Worm (Caenorhabditis elegans) whole organism, mixed stage, embryonic: ENCODE measurements around the gene ZK721.3.

Experiments
- M03D4.4 ChIP-seq: sonication (generic microtip); optimal IDR thresholded peaks from 2 replicates; lab custom pipeline; 2017; ENCODE audit warnings: mild to moderate bottlenecking, missing genetic modification characterization, missing compliant biosample characterization
- bed-3 ChIP-seq: fragments of 200-800 bp; sonication (Bioruptor generic); optimal IDR thresholded peaks from 3 replicates; lab custom pipeline; 2018; ENCODE audit warnings: mild to moderate bottlenecking, missing genetic modification characterization, moderate library complexity, missing compliant biosample characterization
- blmp-1 ChIP-seq: fragments of 150-350 bp; optimal IDR thresholded peaks from 2 replicates; lab custom pipeline; 2014; ENCODE audit warnings: missing biosample characterization, missing genetic modification characterization
- ceh-39 ChIP-seq: fragments of 150-350 bp; optimal IDR thresholded peaks from 2 replicates; lab custom pipeline; 2014; ENCODE audit warnings: missing biosample characterization, missing genetic modification characterization
- ceh-43 ChIP-seq: fragments of 200-800 bp; sonication (Bioruptor generic); optimal IDR thresholded peaks from 2 replicates; lab custom pipeline; 2018; ENCODE audit warnings: mild to moderate bottlenecking, missing genetic modification characterization, moderate library complexity, missing compliant biosample characterization
- ceh-83 ChIP-seq: fragments of 200-800 bp; sonication (Bioruptor generic); optimal IDR thresholded peaks from 2 replicates; lab custom pipeline; 2018; ENCODE audit warnings: mild to moderate bottlenecking, missing genetic modification characterization, missing compliant biosample characterization
- ces-1 ChIP-seq: fragments of 150-350 bp; optimal IDR thresholded peaks from 2 replicates; lab custom pipeline; 2014; ENCODE audit warnings: missing biosample characterization, missing genetic modification reagents, missing genetic modification characterization
- cnd-1 ChIP-seq: fragments of 200-800 bp; sonication (Bioruptor generic); optimal IDR thresholded peaks from 2 replicates; lab custom pipeline; 2018; ENCODE audit warnings: mild to moderate bottlenecking, missing genetic modification characterization, missing compliant biosample characterization
- drap-1 ChIP-seq: fragments of 200-800 bp; sonication (Bioruptor generic); optimal IDR thresholded peaks from 3 replicates; lab custom pipeline; 2018; ENCODE audit warnings: mild to moderate bottlenecking, missing genetic modification characterization, missing compliant biosample characterization
- elt-1 ChIP-seq: sonication (generic microtip); optimal IDR thresholded peaks from 2 replicates; lab custom pipeline; 2017; ENCODE audit warnings: missing genetic modification characterization, mild to moderate bottlenecking, missing compliant biosample characterization, antibody characterized with exemption, moderate library complexity, borderline replicate concordance; ENCODE audit not compliant: insufficient read depth
- elt-3 ChIP-seq: fragments of 150-350 bp; optimal IDR thresholded peaks from 2 replicates; lab custom pipeline; 2014; ENCODE audit warnings: missing biosample characterization, missing genetic modification characterization
- flh-1 ChIP-seq: fragments of 200-800 bp; sonication (Bioruptor generic); optimal IDR thresholded peaks from 2 replicates; lab custom pipeline; 2018; ENCODE audit warnings: mild to moderate bottlenecking, missing genetic modification characterization, moderate library complexity, missing compliant biosample characterization
- ham-2 ChIP-seq: fragments of 200-800 bp; sonication (Bioruptor generic); optimal IDR thresholded peaks from 2 replicates; lab custom pipeline; 2018; ENCODE audit warnings: mild to moderate bottlenecking, missing genetic modification characterization, missing compliant biosample characterization
- hlh-1 ChIP-seq: fragments of 150-350 bp; optimal IDR thresholded peaks from 2 replicates; lab custom pipeline; 2014; ENCODE audit warnings: missing biosample characterization, missing genetic modification reagents, missing genetic modification characterization
- lin-13 ChIP-seq: fragments of 150-350 bp; optimal IDR thresholded peaks from 2 replicates; lab custom pipeline; 2014; ENCODE audit warnings: missing biosample characterization, missing genetic modification characterization
- lin-32 ChIP-seq: fragments of 200-800 bp; sonication (Bioruptor generic); optimal IDR thresholded peaks from 2 replicates; lab custom pipeline; 2018; ENCODE audit warnings: mild to moderate bottlenecking, missing genetic modification characterization, missing compliant biosample characterization
- lsy-2 ChIP-seq: fragments of 150-350 bp; optimal IDR thresholded peaks from 2 replicates; lab custom pipeline; 2014; ENCODE audit warnings: missing biosample characterization, missing genetic modification characterization
- mab-5 ChIP-seq: fragments of 150-350 bp; optimal IDR thresholded peaks from 2 replicates; lab custom pipeline; 2014; ENCODE audit warnings: missing biosample characterization, missing genetic modification characterization
- mep-1 ChIP-seq: fragments of 150-350 bp; optimal IDR thresholded peaks from 2 replicates; lab custom pipeline; 2017; ENCODE audit warnings: missing biosample characterization, missing genetic modification reagents, missing genetic modification characterization, inconsistent platforms
- mls-2 ChIP-seq: sonication (generic microtip); optimal IDR thresholded peaks from 2 replicates; lab custom pipeline; 2016; ENCODE audit warnings: mild to moderate bottlenecking, missing genetic modification characterization, moderate library complexity, missing compliant biosample characterization
- nhr-12 ChIP-seq: fragments of 150-350 bp; optimal IDR thresholded peaks from 2 replicates; lab custom pipeline; 2014; ENCODE audit warnings: missing biosample characterization, missing genetic modification characterization
- nhr-2 ChIP-seq: fragments of 150-350 bp; optimal IDR thresholded peaks from 2 replicates; lab custom pipeline; 2014; ENCODE audit warnings: missing biosample characterization, missing genetic modification characterization
- nhr-237 ChIP-seq: fragments of 150-350 bp; optimal IDR thresholded peaks from 2 replicates; lab custom pipeline; 2014; ENCODE audit warnings: missing biosample characterization, missing genetic modification characterization
- nhr-28 ChIP-seq: fragments of 150-350 bp; optimal IDR thresholded peaks from 2 replicates; lab custom pipeline; 2014; ENCODE audit warnings: missing biosample characterization, missing genetic modification characterization
- nhr-76 ChIP-seq: sonication (generic microtip); optimal IDR thresholded peaks from 2 replicates; lab custom pipeline; 2017; ENCODE audit warnings: missing biosample characterization, missing genetic modification characterization
- pha-4 ChIP-seq: fragments of 150-350 bp; optimal IDR thresholded peaks from 2 replicates; lab custom pipeline; 2018; ENCODE audit warnings: missing biosample characterization, missing genetic modification reagents, missing genetic modification characterization
- sem-2 ChIP-seq: fragments of 200-800 bp; sonication (Bioruptor generic); optimal IDR thresholded peaks from 2 replicates; lab custom pipeline; 2018; ENCODE audit warnings: mild to moderate bottlenecking, missing genetic modification characterization, missing compliant biosample characterization
- snpc-4 ChIP-seq: fragments of 150-350 bp; optimal IDR thresholded peaks from 2 replicates; lab custom pipeline; 2014; ENCODE audit warnings: missing biosample characterization, missing genetic modification characterization
- sptf-1 ChIP-seq: sonication (generic microtip); optimal IDR thresholded peaks from 2 replicates; lab custom pipeline; 2017; ENCODE audit warnings: mild to moderate bottlenecking, missing genetic modification characterization, moderate library complexity, missing compliant biosample characterization
- tbx-8 ChIP-seq: fragments of 200-800 bp; sonication (Bioruptor generic); optimal IDR thresholded peaks from 2 replicates; lab custom pipeline; 2018; ENCODE audit warnings: mild to moderate bottlenecking, missing genetic modification characterization, moderate library complexity, missing compliant biosample characterization
- unc-120 ChIP-seq: sonication (generic microtip); optimal IDR thresholded peaks from 2 replicates; lab custom pipeline; 2017; ENCODE audit warnings: missing genetic modification characterization, missing compliant biosample characterization; ENCODE audit not compliant: poor library complexity, severe bottlenecking
- unc-39 ChIP-seq: fragments of 150-350 bp; optimal IDR thresholded peaks from 2 replicates; lab custom pipeline; 2014; ENCODE audit warnings: missing biosample characterization, missing genetic modification characterization
- unc-62 ChIP-seq: fragments of 150-350 bp; optimal IDR thresholded peaks from 2 replicates; lab custom pipeline; 2014; ENCODE audit warnings: missing biosample characterization, missing genetic modification reagents, missing genetic modification characterization
- zip-8 ChIP-seq: fragments of 150-350 bp; optimal IDR thresholded peaks from 2 replicates; lab custom pipeline; 2014; ENCODE audit warnings: missing biosample characterization, missing genetic modification characterization
- ztf-11 ChIP-seq: fragments of 150-350 bp; optimal IDR thresholded peaks from 2 replicates; lab custom pipeline; 2014; ENCODE audit warnings: missing biosample characterization, missing genetic modification characterization

The ZK721.3 gene

ce11 chrX:8791821-8792220 lies 7.5 kb downstream of the ZK721.3 start, which contains the start of gene chup-1:
chup-1 (plus strand) TSS chrX:8792160.
- TF ChIP-seq lsy-2 (tag; lab: Kevin White, UChicago) (no peak), lin-32 (GFP tag; lab: Kevin White, UChicago) (peak; percentile 56), lin-13 (tag; lab: Kevin White, UChicago) (peak; percentile 20), zip-8 (tag; lab: Kevin White, UChicago) (no peak), ceh-43 (GFP tag; lab: Kevin White, UChicago) (no peak), mep-1 (tag; lab: Kevin White, UChicago) (peak; percentile 68), nhr-12 (tag; lab: Kevin White, UChicago) (no peak), ham-2 (GFP tag; lab: Kevin White, UChicago) (no peak), ceh-39 (tag; lab: Kevin White, UChicago) (peak; percentile 58), sptf-1 (no peak), unc-62 (GFP tag; lab: Kevin White, UChicago) (no peak), nhr-76 (tag; lab: Kevin White, UChicago) (no peak), ztf-11 (no peak), tbx-8 (GFP tag; lab: Kevin White, UChicago) (no peak), elt-1 (no peak), unc-120 (tag; lab: Kevin White, UChicago) (no peak), hlh-1 (tag; lab: Kevin White, UChicago) (peak; percentile 38)

- TF ChIP-seq lin-32 (GFP tag; lab: Kevin White, UChicago), result no peak
- peak; percentile 17 for TF ChIP-seq cnd-1
- TF ChIP-seq flh-1 (GFP tag; lab: Kevin White, UChicago), result no peak
- TF ChIP-seq hlh-1 (tag; lab: Kevin White, UChicago), result no peak
- no peak for TF ChIP-seq ham-2 (GFP tag; lab: Kevin White, UChicago)
- TF ChIP-seq ztf-11, result no peak
- no peak for TF ChIP-seq pha-4 (tag; lab: Kevin White, UChicago)
- no peak for TF ChIP-seq nhr-2 (tag; lab: Kevin White, UChicago)
- peak; percentile 50 for TF ChIP-seq ceh-83 (GFP tag; lab: Kevin White, UChicago)
- no peak for TF ChIP-seq lsy-2 (tag; lab: Kevin White, UChicago)
- no peak for TF ChIP-seq nhr-12 (tag; lab: Kevin White, UChicago)
- TF ChIP-seq unc-39 (tag; lab: Kevin White, UChicago), result no peak
- no peak for TF ChIP-seq sptf-1
- no peak for TF ChIP-seq nhr-76 (tag; lab: Kevin White, UChicago)
- TF ChIP-seq unc-62 (GFP tag; lab: Kevin White, UChicago), result no peak
- peak; percentile 19 for TF ChIP-seq sem-2 (GFP tag; lab: Kevin White, UChicago)
- TF ChIP-seq ceh-43 (GFP tag; lab: Kevin White, UChicago), result no peak
- TF ChIP-seq ces-1, result peak; percentile 32
- TF ChIP-seq drap-1 (GFP tag; lab: Kevin White, UChicago), result no peak
- no peak for TF ChIP-seq nhr-28
- TF ChIP-seq bed-3 (GFP tag; lab: Kevin White, UChicago), result no peak
- TF ChIP-seq elt-1, result no peak
- TF ChIP-seq lin-13 (tag; lab: Kevin White, UChicago), result no peak
- no peak for TF ChIP-seq mep-1 (tag; lab: Kevin White, UChicago)
- no peak for TF ChIP-seq elt-3
- no peak for TF ChIP-seq unc-120 (tag; lab: Kevin White, UChicago)
- TF ChIP-seq zip-8 (tag; lab: Kevin White, UChicago), result no peak
- no peak for TF ChIP-seq blmp-1 (tag; lab: Kevin White, UChicago)
- no peak for TF ChIP-seq nhr-237 (tag; lab: Kevin White, UChicago)
- no peak for TF ChIP-seq ceh-39 (tag; lab: Kevin White, UChicago)
- TF ChIP-seq tbx-8 (GFP tag; lab: Kevin White, UChicago), result no peak
- no peak for TF ChIP-seq M03D4.4 (tag; lab: Kevin White, UChicago)
- no peak for TF ChIP-seq snpc-4
- no peak for TF ChIP-seq mls-2
- TF ChIP-seq mab-5 (tag; lab: Kevin White, UChicago), result no peak
Measured at ce11 chrX:8796699-8797282, 12.5 kb downstream of the ZK721.3 start, which contains the start of gene R04E5.7. R04E5.7 (minus strand) TSS chrX:8797262.

ce11 chrX:8797653-8798052 lies 13.3 kb downstream of the ZK721.3 start:
- TF ChIP-seq nhr-28 (no peak), mab-5 (tag; lab: Kevin White, UChicago) (no peak), flh-1 (GFP tag; lab: Kevin White, UChicago) (no peak), ceh-39 (tag; lab: Kevin White, UChicago) (no peak), ceh-43 (GFP tag; lab: Kevin White, UChicago) (no peak), sem-2 (GFP tag; lab: Kevin White, UChicago) (no peak), drap-1 (GFP tag; lab: Kevin White, UChicago) (no peak), lsy-2 (tag; lab: Kevin White, UChicago) (no peak)
